Worm (Caenorhabditis elegans): ENCODE measurements around the gene Y4C6B.1.

DNA sequence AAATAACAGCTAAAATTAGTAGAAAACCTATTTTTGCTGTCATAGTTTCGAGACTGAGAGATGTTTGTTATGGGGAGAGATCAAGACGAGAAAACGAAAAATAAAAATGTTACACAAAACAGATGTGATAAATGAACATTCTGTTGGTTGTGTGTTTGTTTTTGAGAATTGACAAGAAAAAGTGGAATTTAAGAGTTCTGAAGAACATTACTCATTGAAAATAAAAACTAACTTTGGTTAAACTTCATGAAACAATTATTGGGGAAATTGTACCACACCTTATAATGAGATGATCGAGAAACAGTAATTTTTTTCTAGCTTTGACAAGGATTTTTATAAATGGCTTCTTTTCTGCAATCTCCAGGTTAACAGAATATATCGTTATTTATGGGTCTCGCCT, 924 bp upstream of the Y4C6B.1 start, which contains the start of gene Y4C6B.7:
- TF ChIP-seq flt-1 (GFP tag; IDR thresholded peaks at IDR 0.05) (no peak), ztf-23 (GFP tag; IDR thresholded peaks at IDR 0.05) (no peak), klf-2 (GFP tag; conservative IDR thresholded peaks at IDR 0.05) (no peak), ref-1 (GFP tag; conservative IDR thresholded peaks at IDR 0.05) (no peak), T22C8.4 (GFP tag; IDR thresholded peaks at IDR 0.05) (no peak)

All from whole organism, midembryonic.